Worm (Caenorhabditis elegans) whole organism, L1 larva: ENCODE measurements around the gene vamp-8.

ENCODE experiments used
- C04F5.9 ChIP-seq: sonication (generic microtip); optimal IDR thresholded peaks from 2 replicates; lab custom pipeline; 2016; ENCODE audit warnings: missing genetic modification characterization, missing compliant biosample characterization
- hlh-17 ChIP-seq: fragments of 200-800 bp; sonication (Bioruptor generic); optimal IDR thresholded peaks from 2 replicates; lab custom pipeline; 2018; ENCODE audit warnings: missing genetic modification characterization, mild to moderate bottlenecking, missing compliant biosample characterization, moderate library complexity, borderline replicate concordance
- nhr-28 ChIP-seq: fragments of 150-350 bp; optimal IDR thresholded peaks from 2 replicates; lab custom pipeline; 2014; ENCODE audit warnings: missing biosample characterization, missing genetic modification characterization
- pag-3 ChIP-seq: sonication (generic microtip); optimal IDR thresholded peaks from 2 replicates; lab custom pipeline; 2017; ENCODE audit warnings: missing genetic modification characterization, mild to moderate bottlenecking, missing compliant biosample characterization, antibody characterized with exemption, borderline replicate concordance; ENCODE audit not compliant: insufficient read depth
- pqm-1 ChIP-seq: sonication (generic microtip); optimal IDR thresholded peaks from 3 replicates; lab custom pipeline; 2017; ENCODE audit warnings: missing biosample characterization, missing genetic modification characterization
- xbp-1 ChIP-seq: sonication (generic microtip); optimal IDR thresholded peaks from 2 replicates; lab custom pipeline; 2016; ENCODE audit warnings: missing genetic modification characterization, missing compliant biosample characterization

Gene vamp-8

ce11 chrIV:13820862-13821261 is 44.1 kb downstream of the vamp-8 start, which contains the start of gene Y45F10D.15:
Gene Y45F10D.15 (minus strand): TSS chrIV:13820962.
- no peak for TF ChIP-seq hlh-17 (GFP tag; lab: Kevin White, UChicago)
- TF ChIP-seq nhr-28 (tag; lab: Kevin White, UChicago) = no peak
- no peak for TF ChIP-seq C04F5.9 (tag; lab: Kevin White, UChicago)
- no peak for TF ChIP-seq pag-3 (tag; lab: Kevin White, UChicago)
- TF ChIP-seq pqm-1 = no peak
- TF ChIP-seq xbp-1 (tag; lab: Kevin White, UChicago) = no peak
